Worm (Caenorhabditis elegans) whole organism, L1 larva: ENCODE data around the gene gro-1.

ENCODE experiments used
- C34B4.2 ChIP-seq: sonication (generic microtip); optimal IDR thresholded peaks from 2 replicates; lab custom pipeline; 2017; ENCODE audit warnings: mild to moderate bottlenecking, missing genetic modification characterization, missing compliant biosample characterization
- ceh-8 ChIP-seq: fragments of 200-800 bp; sonication (Bioruptor generic); optimal IDR thresholded peaks from 2 replicates; lab custom pipeline; 2018; ENCODE audit warnings: mild to moderate bottlenecking, missing genetic modification characterization, moderate library complexity, missing compliant biosample characterization
- egl-13 ChIP-seq: sonication (generic microtip); optimal IDR thresholded peaks from 2 replicates; lab custom pipeline; 2016; ENCODE audit warnings: missing genotype, missing genetic modification reagents, missing genetic modification characterization, missing compliant biosample characterization
- lsy-2 ChIP-seq, 2 experiments: fragments of 150-350 bp; optimal IDR thresholded peaks; 2 replicates each; lab custom pipeline; 2014; ENCODE audit warnings: missing biosample characterization in 2 of 2, missing genetic modification characterization in 2 of 2
- nhr-12 ChIP-seq: sonication (generic microtip); optimal IDR thresholded peaks from 2 replicates; lab custom pipeline; 2017; ENCODE audit warnings: missing biosample characterization, missing genetic modification characterization
- nhr-237 ChIP-seq: fragments of 150-350 bp; optimal IDR thresholded peaks from 2 replicates; lab custom pipeline; 2014; ENCODE audit warnings: missing biosample characterization, missing genetic modification characterization
- nhr-76 ChIP-seq: sonication (generic microtip); optimal IDR thresholded peaks from 2 replicates; lab custom pipeline; 2017; ENCODE audit warnings: missing biosample characterization, missing genetic modification characterization
- nhr-84 ChIP-seq: sonication (generic microtip); optimal IDR thresholded peaks from 2 replicates; lab custom pipeline; 2017; ENCODE audit warnings: missing biosample characterization, missing genetic modification characterization

ce11 chrIII:5229511-5230250 is 35.2 kb upstream of the gro-1 start:
- no peak for TF ChIP-seq egl-13 (tag; lab: Kevin White, UChicago)
- peak; percentile 33 for TF ChIP-seq nhr-76
- no peak for TF ChIP-seq nhr-84
- no peak for TF ChIP-seq C34B4.2 (tag; lab: Kevin White, UChicago)
- no peak for TF ChIP-seq nhr-12 (tag; lab: Kevin White, UChicago)
- no peak for TF ChIP-seq ceh-8 (GFP tag; lab: Kevin White, UChicago)
- no peak for TF ChIP-seq lsy-2 (tag; optimal IDR thresholded peaks at IDR 0.05; lab: Kevin White, UChicago)
- no peak for TF ChIP-seq nhr-237
